Worm (Caenorhabditis elegans) whole organism, L3 larva: ENCODE measurements around the gene ZC373.3.

Experiments used
- ceh-16 ChIP-seq: sonication (generic microtip); optimal IDR thresholded peaks from 2 replicates; lab custom pipeline; 2017; ENCODE audit warnings: missing biosample characterization, missing genetic modification characterization
- elt-2 ChIP-seq: sonication (generic microtip); optimal IDR thresholded peaks from 2 replicates; lab custom pipeline; 2016; ENCODE audit warnings: missing genetic modification reagents, mild to moderate bottlenecking, missing genetic modification characterization, missing compliant biosample characterization
- fkh-10 ChIP-seq: sonication (generic microtip); optimal IDR thresholded peaks from 2 replicates; lab custom pipeline; 2017; ENCODE audit warnings: missing biosample characterization, missing genetic modification reagents, missing genetic modification characterization
- fos-1 ChIP-seq: fragments of 150-350 bp; optimal IDR thresholded peaks from 2 replicates; lab custom pipeline; 2014; ENCODE audit warnings: missing biosample characterization, missing genetic modification characterization
- mdl-1 ChIP-seq: fragments of 150-350 bp; optimal IDR thresholded peaks from 2 replicates; lab custom pipeline; 2014; ENCODE audit warnings: missing biosample characterization, missing genetic modification characterization
- nfya-1 ChIP-seq: sonication (generic microtip); optimal IDR thresholded peaks from 2 replicates; lab custom pipeline; 2017; ENCODE audit warnings: missing genetic modification characterization, mild to moderate bottlenecking, missing compliant biosample characterization, antibody characterized with exemption, moderate library complexity; ENCODE audit not compliant: insufficient read depth
- nhr-43 ChIP-seq: sonication (generic microtip); optimal IDR thresholded peaks from 2 replicates; lab custom pipeline; 2016; ENCODE audit warnings: mild to moderate bottlenecking, missing genetic modification characterization, missing compliant biosample characterization; ENCODE audit not compliant: poor library complexity, severe bottlenecking
- skn-1 ChIP-seq: fragments of 150-350 bp; optimal IDR thresholded peaks from 2 replicates; lab custom pipeline; 2014; ENCODE audit warnings: missing biosample characterization, missing genetic modification characterization
- unc-62 ChIP-seq: fragments of 150-350 bp; sonication (generic microtip); optimal IDR thresholded peaks from 4 replicates; lab custom pipeline; 2014; ENCODE audit warnings: missing biosample characterization, missing genetic modification reagents, missing genetic modification characterization

ce11 chrX:10092864-10093263 is 32.5 kb downstream of the ZC373.3 start, which contains the start of gene flp-3:
- TF ChIP-seq skn-1 (tag; lab: Kevin White, UChicago): no peak
- TF ChIP-seq fos-1 (tag; lab: Kevin White, UChicago): no peak
- no peak for TF ChIP-seq nhr-43 (tag; lab: Kevin White, UChicago)
- TF ChIP-seq unc-62: no peak
- TF ChIP-seq mdl-1 (tag; lab: Kevin White, UChicago): no peak
- TF ChIP-seq ceh-16: no peak
- TF ChIP-seq elt-2 (tag; lab: Kevin White, UChicago): no peak
- TF ChIP-seq nfya-1 (tag; lab: Kevin White, UChicago): no peak
- no peak for TF ChIP-seq fkh-10 (GFP tag; lab: Kevin White, UChicago)
